Worm (Caenorhabditis elegans): Measurements from ENCODE around the gene inx-10.

The inx-10 gene

DNA sequence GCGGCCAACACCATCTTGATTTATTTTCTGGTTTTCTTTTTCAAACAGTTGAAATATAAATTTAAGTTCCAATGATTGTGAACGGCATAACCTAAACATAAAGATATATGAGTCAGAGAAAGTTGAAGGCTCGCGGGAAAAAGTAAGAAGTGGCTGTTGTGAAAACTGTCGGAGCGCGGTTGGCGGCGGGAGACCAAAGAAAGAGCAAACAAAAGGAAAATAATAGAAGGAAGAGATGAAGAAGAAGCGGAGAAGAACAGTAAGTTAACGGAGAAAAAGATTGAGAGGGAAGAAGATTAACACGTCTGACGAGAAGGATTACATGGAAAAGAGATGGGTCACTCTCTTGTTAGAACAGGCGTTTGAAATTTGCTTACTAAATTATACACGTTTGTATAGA is at the start of gene inx-10:
Gene inx-10, minus strand, starts transcription at position 101 of the 400 bp plus-strand sequence.
- TF ChIP-seq unc-62 (GFP tag; optimal IDR thresholded peaks at IDR 0.05): no peak

DNA sequence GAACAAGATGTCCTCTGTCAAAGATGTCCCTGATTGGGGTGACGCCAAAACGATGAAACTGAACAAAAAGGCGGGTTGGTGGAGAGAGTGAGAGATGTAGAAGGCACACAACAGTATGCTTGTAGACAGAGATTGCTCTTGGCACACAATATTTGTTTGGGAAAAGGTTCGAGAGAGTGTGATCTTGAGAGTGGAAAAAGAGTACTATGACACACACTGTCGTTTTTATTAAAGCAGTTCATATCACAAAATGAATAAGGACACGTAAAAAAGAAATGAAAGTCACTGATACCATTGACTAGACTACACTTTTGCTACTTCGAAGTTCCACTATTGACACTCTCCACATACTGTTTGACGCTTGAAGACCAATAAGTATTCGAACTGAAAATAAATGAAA is 48.2 kb upstream of the inx-10 start:
- no peak for TF ChIP-seq unc-62 (GFP tag; optimal IDR thresholded peaks at IDR 0.05)

DNA sequence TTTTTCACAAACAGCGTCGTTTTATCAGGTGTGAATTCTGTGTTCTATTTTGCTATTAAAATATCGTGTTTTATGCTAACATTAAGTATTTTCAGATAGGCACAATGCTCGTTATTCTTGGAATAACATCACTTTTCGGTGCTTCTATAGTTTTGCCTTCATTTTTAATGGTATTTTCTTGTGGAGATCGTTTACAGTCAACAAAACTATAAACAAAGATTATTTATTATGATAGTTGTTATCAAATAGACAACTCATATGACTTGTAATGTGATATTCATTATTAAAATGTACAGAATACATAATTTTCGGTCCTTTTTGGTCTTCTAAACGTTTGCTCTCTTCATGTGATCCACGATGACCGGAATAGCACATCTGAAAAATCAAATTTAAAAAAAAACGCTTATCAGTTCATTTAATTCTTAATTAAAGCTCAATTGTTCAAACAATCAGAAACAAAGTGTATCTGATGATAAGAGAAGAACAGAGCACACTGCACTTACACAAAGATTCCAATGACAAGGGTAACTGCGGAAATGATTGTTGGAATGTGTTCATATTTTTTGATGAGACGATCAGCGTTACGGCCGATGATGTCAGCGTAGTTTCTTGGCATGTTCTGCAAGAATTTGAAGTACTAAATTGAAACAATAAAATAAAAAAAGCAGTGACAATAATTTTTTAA is 46.9 kb upstream of the inx-10 start, which contains the start of gene F07C3.9:
Gene F07C3.9, minus strand, starts transcription at position 635 of the 685 bp plus-strand sequence.
- TF ChIP-seq unc-62 (GFP tag; optimal IDR thresholded peaks at IDR 0.05): no peak

DNA sequence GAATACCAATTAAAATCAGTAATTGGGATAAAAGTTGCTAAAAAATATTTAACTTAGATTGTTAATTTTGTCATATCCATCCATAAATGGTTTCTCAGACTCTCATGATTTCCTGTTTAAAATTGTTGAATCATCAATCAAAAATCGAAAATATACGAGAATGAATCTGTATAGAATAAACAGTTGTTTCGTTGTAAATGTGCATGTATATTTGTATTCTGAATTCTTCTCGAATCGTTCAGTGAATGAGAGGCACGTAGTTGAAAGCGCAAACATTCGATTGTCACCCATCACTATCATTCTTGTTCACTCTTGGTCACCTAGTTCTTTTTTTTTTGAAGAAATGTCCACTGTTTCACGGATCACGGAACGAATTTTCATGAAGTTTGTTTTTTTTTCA is 42.7 kb upstream of the inx-10 start, which contains the start of gene ptd-2:
Gene ptd-2, plus strand, starts transcription at position 301 of the 400 bp plus-strand sequence.
- no peak for TF ChIP-seq unc-62 (GFP tag; optimal IDR thresholded peaks at IDR 0.05)

DNA sequence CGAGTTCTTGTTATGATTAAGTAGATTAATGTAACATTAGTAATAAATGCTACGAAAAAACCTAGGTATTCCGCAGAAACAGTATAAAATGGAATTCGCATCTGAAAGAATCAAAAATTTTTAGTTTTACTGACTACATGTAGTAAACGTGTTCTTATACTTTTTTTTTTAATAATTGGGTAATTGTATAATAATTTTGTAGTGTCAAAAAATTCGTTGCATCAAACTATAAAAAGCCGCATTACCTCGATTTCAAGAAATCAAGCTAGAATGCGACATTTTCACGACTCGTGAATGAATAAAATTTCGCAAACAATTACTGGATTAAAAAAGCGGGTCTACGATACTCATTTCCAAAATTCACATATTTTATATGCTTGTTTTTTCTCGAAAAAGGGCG is 41.9 kb upstream of the inx-10 start, which contains the start of gene str-94:
Gene str-94, minus strand, starts transcription at position 101 of the 400 bp plus-strand sequence.
- no peak for TF ChIP-seq unc-62 (GFP tag; optimal IDR thresholded peaks at IDR 0.05)

DNA sequence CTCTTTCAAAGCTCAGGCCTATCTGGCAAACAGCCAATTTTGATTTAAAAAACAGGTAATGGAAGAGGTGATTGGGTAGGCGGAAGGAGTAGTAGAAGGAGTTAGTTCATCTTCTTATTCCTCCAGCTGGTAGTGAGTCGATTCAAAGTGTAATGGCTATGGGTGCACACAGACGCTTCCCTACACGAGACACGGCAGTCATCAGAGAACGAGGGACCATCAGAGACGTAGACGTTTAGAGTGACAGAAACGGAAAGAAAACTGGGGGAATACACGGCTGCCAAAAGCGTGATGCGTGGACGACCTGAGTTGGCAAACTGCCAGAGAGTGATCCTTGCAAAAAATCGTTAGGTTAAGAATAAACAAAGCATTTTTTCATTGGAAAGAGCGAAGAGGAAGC is 40.1 kb upstream of the inx-10 start:
- no peak for TF ChIP-seq unc-62 (GFP tag; optimal IDR thresholded peaks at IDR 0.05)

DNA sequence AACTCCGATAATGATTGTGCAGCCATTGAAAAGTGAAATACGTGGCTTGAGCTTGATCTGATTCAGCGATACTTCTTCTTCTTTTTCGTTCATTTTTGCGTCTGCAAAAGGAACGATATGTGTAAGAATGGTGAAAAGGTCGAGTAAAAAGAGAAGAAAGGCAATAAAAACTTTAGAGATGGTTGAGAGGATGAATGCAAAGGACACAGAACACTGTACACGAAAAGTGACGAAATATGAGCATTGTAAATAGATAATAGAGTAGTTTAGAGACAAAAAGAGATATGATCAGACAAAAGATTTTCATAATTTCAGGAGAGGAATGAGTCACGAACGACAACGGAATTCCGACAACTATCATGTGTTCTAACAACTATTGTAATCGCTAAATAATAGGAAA is 39.0 kb upstream of the inx-10 start, which contains the start of gene aat-2:
Gene aat-2, minus strand, starts transcription at position 101 of the 400 bp plus-strand sequence.
- no peak for TF ChIP-seq unc-62 (GFP tag; optimal IDR thresholded peaks at IDR 0.05)

DNA sequence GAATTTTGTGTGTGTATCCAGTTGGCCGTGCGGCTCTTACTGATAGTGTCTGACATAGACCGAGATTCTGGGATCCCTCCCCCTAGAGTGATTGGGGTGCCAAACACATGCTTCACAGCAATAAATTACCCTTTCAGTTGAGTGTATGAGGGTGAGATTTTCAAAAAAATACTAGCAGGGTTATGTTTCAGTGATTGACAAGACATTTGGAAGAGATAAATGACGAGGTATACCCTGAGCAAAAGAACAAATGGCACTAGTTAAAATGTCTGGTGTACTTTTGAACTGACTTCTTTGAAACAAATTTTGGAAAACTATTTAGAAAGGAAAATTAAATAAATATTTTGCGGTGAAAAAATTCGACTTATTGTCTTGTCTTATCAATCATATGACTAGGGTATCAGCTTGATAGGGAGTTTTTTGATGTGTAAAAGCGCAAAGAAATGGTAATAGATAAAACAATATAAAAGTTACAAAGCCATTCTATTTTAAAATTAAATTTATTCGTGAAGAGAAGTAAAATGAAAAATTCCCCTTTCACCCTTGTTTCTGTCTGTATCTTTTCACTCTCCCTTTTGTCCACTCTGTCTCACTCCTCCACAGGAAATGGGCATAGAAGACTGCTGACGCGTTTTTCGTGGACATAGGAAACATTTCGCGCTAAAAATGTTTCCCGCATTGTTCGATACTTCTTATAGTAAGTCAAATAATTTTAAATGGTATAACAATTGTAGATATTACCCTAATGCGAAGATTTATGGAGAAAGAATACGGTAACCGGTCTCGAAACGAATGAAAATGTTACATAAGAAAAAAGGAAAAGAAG is 36.1 kb upstream of the inx-10 start, which contains the start of gene glo-4:
Gene glo-4, minus strand, starts transcription at position 51 of the 826 bp plus-strand sequence.
- TF ChIP-seq unc-62 (GFP tag; optimal IDR thresholded peaks at IDR 0.05): no peak

DNA sequence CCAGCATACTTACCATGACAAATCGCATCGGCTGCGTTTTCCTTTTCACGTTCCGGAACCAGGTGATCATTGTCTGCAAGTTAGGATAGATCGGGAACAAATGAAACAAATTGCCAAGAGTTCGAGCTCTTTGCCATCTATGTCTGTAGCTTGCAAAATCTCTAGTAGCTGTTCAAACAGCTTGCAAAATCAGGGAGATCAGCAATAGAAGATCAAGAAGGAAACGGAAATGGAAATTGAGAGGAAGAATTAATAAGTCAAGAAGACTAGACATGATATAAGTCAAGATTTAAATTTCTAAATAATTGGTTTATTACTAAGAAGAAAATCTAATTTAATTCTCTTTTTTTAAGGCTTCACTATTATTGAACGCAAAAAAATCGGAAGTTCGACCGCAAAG is 25.0 kb upstream of the inx-10 start, which contains the start of gene F07C3.3:
Gene F07C3.3, minus strand, starts transcription at position 101 of the 400 bp plus-strand sequence.
- no peak for TF ChIP-seq unc-62 (GFP tag; optimal IDR thresholded peaks at IDR 0.05)

DNA sequence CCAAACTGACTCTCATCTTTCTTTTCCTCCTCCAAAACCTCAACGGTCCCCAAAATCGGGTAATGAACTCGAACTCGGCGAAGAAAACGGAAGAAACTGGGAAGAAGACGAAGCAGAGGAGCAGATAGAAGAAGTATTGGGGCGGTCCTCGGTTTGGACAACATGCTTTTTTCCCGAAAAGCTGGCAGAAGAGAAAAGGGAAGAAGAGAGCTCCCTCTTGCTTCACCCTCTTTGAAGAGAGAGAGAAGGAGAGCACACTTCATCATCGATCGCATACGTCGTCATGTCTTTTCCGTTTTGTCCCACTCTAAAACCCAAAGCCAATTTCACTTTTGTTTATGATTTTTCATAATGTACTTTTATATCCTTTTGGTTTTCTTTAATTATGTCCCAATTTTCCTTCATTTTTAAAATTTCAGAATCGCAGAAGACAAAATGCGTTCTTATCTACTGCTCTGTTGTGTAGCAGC is 18.4 kb upstream of the inx-10 start, which contains the start of gene F07C3.2:
Gene F07C3.2, plus strand, starts transcription at position 420 of the 470 bp plus-strand sequence.
- TF ChIP-seq unc-62 (GFP tag; optimal IDR thresholded peaks at IDR 0.05): no peak

DNA sequence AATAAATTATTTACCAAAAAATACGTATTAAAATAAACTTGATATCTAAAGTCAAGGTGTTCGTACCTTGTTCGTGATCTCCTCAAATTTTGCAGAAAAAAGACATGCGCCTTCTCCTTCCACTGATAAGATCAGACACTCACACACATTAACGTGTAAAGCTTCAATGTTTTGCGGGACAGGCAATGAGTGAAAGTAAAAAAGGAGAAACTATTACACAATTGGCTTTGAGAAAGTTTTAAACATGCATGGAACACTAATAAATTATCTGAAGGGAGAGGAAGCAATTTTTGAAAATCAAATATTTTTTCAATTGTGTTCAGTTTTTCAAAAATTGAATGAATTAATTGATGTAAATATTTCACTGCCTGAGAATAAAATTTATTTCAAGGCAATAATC is 17.7 kb upstream of the inx-10 start:
- no peak for TF ChIP-seq unc-62 (GFP tag; optimal IDR thresholded peaks at IDR 0.05)

DNA sequence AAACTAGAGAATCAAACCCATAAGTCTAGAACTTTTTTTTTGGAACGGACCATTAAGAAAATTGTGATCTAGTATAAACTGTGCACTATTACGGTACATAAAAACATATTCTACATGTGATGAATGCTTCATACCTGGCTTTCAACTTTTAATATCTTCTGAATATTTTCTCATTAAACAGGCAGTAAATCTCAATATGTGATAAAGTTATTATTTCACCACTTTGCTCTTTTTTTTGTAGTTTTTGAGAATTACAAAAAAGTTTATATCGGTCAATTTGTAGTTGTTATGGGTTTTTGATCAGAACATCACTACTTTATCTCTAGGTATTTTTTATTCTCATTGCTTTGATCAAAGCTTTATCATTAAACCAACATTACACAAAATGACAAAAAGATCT is 17.1 kb upstream of the inx-10 start:
- TF ChIP-seq unc-62 (GFP tag; optimal IDR thresholded peaks at IDR 0.05): no peak

DNA sequence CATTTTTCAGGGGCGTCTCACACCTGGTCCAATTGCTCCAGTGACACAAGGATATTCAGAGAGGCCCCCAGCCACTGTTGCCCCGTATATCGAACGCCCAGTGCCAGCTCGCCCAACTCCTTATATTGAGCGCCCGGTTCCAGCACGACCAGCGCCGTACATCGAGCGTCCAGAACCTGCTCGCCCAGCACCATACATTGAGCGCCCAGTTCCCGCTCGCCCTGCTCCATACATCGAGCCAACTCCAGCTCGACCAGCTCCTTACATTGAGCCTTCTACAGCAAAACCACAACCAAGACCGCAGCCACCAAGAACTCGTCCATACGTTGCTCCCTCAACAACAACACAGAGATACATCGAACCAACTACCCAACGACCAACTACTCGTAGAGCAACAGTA is 15.5 kb upstream of the inx-10 start:
- no peak for TF ChIP-seq unc-62 (GFP tag; optimal IDR thresholded peaks at IDR 0.05)

DNA sequence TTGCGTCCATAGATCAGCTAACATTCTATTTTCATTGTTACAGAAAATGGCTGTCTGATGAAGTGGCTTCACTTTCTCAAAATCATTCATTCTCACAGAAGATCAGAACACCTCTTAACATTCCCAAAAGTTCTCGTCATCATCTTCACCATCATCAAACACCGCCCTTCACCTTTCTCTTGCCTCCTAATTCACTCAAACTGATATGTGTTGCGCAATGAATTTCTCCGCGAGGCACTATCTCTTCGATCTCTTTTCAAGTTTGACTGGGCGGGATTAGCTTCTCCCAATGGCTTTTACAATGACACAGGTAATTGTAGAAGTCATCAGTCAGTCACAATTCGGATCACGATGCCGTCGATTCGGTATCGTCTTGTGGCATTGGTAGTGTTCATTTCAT is 14.3 kb upstream of the inx-10 start, which contains the start of gene grd-6:
Gene grd-6, plus strand, starts transcription at position 301 of the 400 bp plus-strand sequence.
- TF ChIP-seq unc-62 (GFP tag; optimal IDR thresholded peaks at IDR 0.05): no peak

DNA sequence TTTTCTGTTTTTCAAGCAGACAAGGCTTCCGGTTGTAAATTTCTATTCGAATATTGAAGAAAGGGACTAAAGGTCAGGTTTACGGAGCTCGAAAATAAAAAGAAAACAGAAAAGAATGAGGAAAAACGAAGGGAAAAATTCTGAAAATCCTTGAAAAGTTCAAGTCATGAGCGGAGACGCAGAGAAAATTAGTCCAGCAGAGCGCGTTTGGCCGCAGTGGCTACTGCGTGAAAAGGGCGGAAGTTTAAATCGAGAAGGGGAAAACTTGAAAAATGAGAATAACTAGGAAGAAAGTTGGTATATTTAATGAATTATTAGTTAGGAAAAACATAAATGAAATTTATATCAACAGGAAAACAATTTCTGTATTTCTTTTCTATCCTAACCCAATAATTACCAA is 13.2 kb upstream of the inx-10 start:
- TF ChIP-seq unc-62 (GFP tag; optimal IDR thresholded peaks at IDR 0.05): no peak

DNA sequence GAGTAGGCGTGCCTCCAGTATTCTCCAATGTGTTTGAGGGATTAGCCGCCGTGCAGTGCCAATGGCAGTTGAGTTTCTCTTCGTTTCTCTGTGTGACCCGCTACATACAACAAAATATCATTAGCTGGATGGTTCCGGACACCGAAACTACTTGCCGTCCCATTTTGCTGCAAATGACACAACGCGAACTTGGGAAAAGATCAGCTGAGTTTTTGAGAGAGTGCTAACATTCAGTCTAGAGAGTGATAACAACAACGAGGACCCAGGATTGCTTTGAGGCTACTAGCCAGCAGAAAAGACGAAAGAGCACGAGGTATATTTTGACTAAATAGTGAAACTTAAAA is 12.1 kb upstream of the inx-10 start:
- TF ChIP-seq unc-62 (GFP tag; optimal IDR thresholded peaks at IDR 0.05): no peak

Data from whole organism, dauer.